Worm (Caenorhabditis elegans) whole organism, mixed stage, embryonic: ENCODE results near the gene K11H3.5.

Source experiments
- ces-1 ChIP-seq: fragments of 150-350 bp; optimal IDR thresholded peaks from 2 replicates; lab custom pipeline; 2014; ENCODE audit warnings: missing biosample characterization, missing genetic modification reagents, missing genetic modification characterization
- drap-1 ChIP-seq: fragments of 200-800 bp; sonication (Bioruptor generic); optimal IDR thresholded peaks from 3 replicates; lab custom pipeline; 2018; ENCODE audit warnings: mild to moderate bottlenecking, missing genetic modification characterization, missing compliant biosample characterization
- lsy-2 ChIP-seq: fragments of 150-350 bp; optimal IDR thresholded peaks from 2 replicates; lab custom pipeline; 2014; ENCODE audit warnings: missing biosample characterization, missing genetic modification characterization
- mab-5 ChIP-seq: fragments of 150-350 bp; optimal IDR thresholded peaks from 2 replicates; lab custom pipeline; 2014; ENCODE audit warnings: missing biosample characterization, missing genetic modification characterization
- mep-1 ChIP-seq: fragments of 150-350 bp; optimal IDR thresholded peaks from 2 replicates; lab custom pipeline; 2017; ENCODE audit warnings: missing biosample characterization, missing genetic modification reagents, missing genetic modification characterization, inconsistent platforms
- mls-2 ChIP-seq: sonication (generic microtip); optimal IDR thresholded peaks from 2 replicates; lab custom pipeline; 2016; ENCODE audit warnings: mild to moderate bottlenecking, missing genetic modification characterization, moderate library complexity, missing compliant biosample characterization
- nhr-237 ChIP-seq: fragments of 150-350 bp; optimal IDR thresholded peaks from 2 replicates; lab custom pipeline; 2014; ENCODE audit warnings: missing biosample characterization, missing genetic modification characterization
- nhr-28 ChIP-seq: fragments of 150-350 bp; optimal IDR thresholded peaks from 2 replicates; lab custom pipeline; 2014; ENCODE audit warnings: missing biosample characterization, missing genetic modification characterization
- tbx-8 ChIP-seq: fragments of 200-800 bp; sonication (Bioruptor generic); optimal IDR thresholded peaks from 2 replicates; lab custom pipeline; 2018; ENCODE audit warnings: mild to moderate bottlenecking, missing genetic modification characterization, moderate library complexity, missing compliant biosample characterization
- unc-120 ChIP-seq: sonication (generic microtip); optimal IDR thresholded peaks from 2 replicates; lab custom pipeline; 2017; ENCODE audit warnings: missing genetic modification characterization, missing compliant biosample characterization; ENCODE audit not compliant: poor library complexity, severe bottlenecking
- unc-62 ChIP-seq: fragments of 150-350 bp; optimal IDR thresholded peaks from 2 replicates; lab custom pipeline; 2014; ENCODE audit warnings: missing biosample characterization, missing genetic modification reagents, missing genetic modification characterization
- ztf-11 ChIP-seq: fragments of 150-350 bp; optimal IDR thresholded peaks from 2 replicates; lab custom pipeline; 2014; ENCODE audit warnings: missing biosample characterization, missing genetic modification characterization

DNA sequence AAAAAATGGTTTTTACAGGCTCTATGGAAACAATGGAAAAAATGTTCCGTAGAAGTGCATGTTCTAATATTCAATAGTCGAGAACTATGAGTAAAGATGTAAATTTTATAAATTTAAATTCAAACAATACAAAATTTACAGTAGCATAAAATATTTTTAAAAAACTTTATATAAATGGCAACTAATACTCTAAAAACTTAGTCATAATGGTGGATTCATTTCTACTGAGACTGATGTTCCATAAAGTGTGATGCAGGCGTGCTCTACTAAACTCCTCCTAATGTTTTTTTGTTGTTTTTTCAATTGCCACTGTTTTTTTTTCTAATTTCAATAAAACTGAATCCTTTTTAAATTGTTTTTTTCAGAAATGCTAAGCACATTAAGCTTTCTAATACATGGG, 35.4 kb upstream of the K11H3.5 start, which contains the start of gene gtap-2:
- no peak for TF ChIP-seq unc-120 (tag; lab: Kevin White, UChicago)
- no peak for TF ChIP-seq nhr-237 (tag; lab: Kevin White, UChicago)
- peak; percentile 72 for TF ChIP-seq ces-1 (GFP tag; lab: Kevin White, UChicago)
- TF ChIP-seq lsy-2: peak; percentile 35
- TF ChIP-seq ztf-11 (tag; lab: Kevin White, UChicago): no peak
- TF ChIP-seq mep-1 (tag; lab: Kevin White, UChicago): no peak
- no peak for TF ChIP-seq unc-62
- TF ChIP-seq nhr-28 (tag; lab: Kevin White, UChicago): no peak
- no peak for TF ChIP-seq tbx-8 (GFP tag; lab: Kevin White, UChicago)
- TF ChIP-seq mls-2 (tag; lab: Kevin White, UChicago): no peak
- TF ChIP-seq mab-5: no peak
- TF ChIP-seq drap-1 (GFP tag; lab: Kevin White, UChicago): no peak
